Worm (Caenorhabditis elegans) whole organism, L4 larva: Measurements from ENCODE around the gene F57A8.7.
A peak's percentile ranks its signal among the peaks of the same experiment; 100 is the strongest.

Experiments
- mdl-1 ChIP-seq, 2 experiments: fragments of 150-350 bp in 1 of 2; sonication (generic microtip) in 1 of 2; optimal IDR thresholded peaks; 2 replicates each; lab custom pipeline; 2014 to 2017; ENCODE audit warnings: missing biosample characterization in 2 of 2, missing genetic modification characterization in 2 of 2
- nhr-11 ChIP-seq: fragments of 150-350 bp; optimal IDR thresholded peaks from 2 replicates; lab custom pipeline; 2014; ENCODE audit warnings: missing biosample characterization, missing genetic modification characterization
- nhr-77 ChIP-seq: fragments of 150-350 bp; optimal IDR thresholded peaks from 2 replicates; lab custom pipeline; 2014; ENCODE audit warnings: missing biosample characterization, missing genetic modification characterization

ce11 chrV:10036275-10036674 lies 39.3 kb upstream of the F57A8.7 start, which contains the start of gene T06E8.2:
- TF ChIP-seq nhr-11 (tag; lab: Kevin White, UChicago): peak; percentile 43
- TF ChIP-seq nhr-77 (tag; lab: Kevin White, UChicago): no peak
- peak in 1 of 2 experiments; percentile 69 for TF ChIP-seq mdl-1 (tag; optimal IDR thresholded peaks at IDR 0.05; lab: Kevin White, UChicago)
